Worm (Caenorhabditis elegans) whole organism, L4/young adult: Measurements from ENCODE around the gene unc-41.
A peak's percentile ranks its signal among the peaks of the same experiment; 100 is the strongest.

Experiments
- W03F9.2 ChIP-seq: fragments of 150-350 bp; optimal IDR thresholded peaks from 2 replicates; lab custom pipeline; 2014; ENCODE audit warnings: missing biosample characterization, missing genetic modification characterization
- dao-5 ChIP-seq: sonication (generic microtip); optimal IDR thresholded peaks from 2 replicates; lab custom pipeline; 2016; ENCODE audit warnings: missing genotype, missing genetic modification characterization, moderate library complexity, missing compliant biosample characterization
- him-1 ChIP-seq: sonication (generic microtip); optimal IDR thresholded peaks from 2 replicates; lab custom pipeline; 2016; ENCODE audit warnings: missing genotype, missing genetic modification reagents, missing genetic modification characterization, missing compliant biosample characterization

DNA sequence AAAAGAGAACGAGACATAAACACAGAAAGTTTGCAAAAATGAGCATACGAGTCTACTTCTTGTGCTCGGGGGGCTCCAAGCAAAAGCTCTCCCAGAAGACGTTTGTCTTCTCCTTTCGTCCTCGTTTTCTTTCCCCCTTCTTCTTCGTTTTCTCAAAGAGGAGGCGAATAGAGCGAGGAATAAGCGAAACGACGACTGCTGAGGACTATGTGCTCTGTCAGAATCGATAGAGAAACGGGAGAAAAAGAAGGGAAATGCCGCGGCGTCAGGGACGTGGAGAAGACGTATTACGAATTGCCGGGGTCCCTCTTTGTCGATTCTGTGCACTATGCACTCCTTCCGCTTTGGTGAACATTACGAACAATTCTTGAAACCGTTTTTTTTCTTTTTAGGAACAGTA, 2.4 kb upstream of the unc-41 start:
- TF ChIP-seq him-1 (tag; lab: Kevin White, UChicago) (peak; percentile 33), dao-5 (tag; lab: Kevin White, UChicago) (no peak), W03F9.2 (tag; lab: Kevin White, UChicago) (no peak)
